Fruit fly (Drosophila melanogaster) whole organism, embryonic: ENCODE measurements around the gene CG5381.
A peak's percentile ranks its signal among the peaks of the same experiment; 100 is the strongest.

Experiments used
- CG10366 ChIP-seq: fragments of 200-800 bp; sonication (Bioruptor generic); IDR thresholded peaks from 2 replicates; pipeline ENCODE4 v1.3.6; 2022; ENCODE audit warnings: missing biosample characterization, missing genetic modification characterization
- CG16863 ChIP-seq: fragments of 200-800 bp; sonication (Bioruptor generic); optimal IDR thresholded peaks from 3 replicates; lab custom pipeline; 2016; ENCODE audit warnings: missing biosample characterization, missing genetic modification characterization
- CG17186 ChIP-seq: fragments of 200-800 bp; sonication (Bioruptor generic); optimal IDR thresholded peaks from 3 replicates; lab custom pipeline; 2017; ENCODE audit warnings: missing biosample characterization, missing genetic modification reagents, missing genetic modification characterization
- CG17802 ChIP-seq: fragments of 200-800 bp; sonication (Bioruptor generic); optimal IDR thresholded peaks from 2 replicates; lab custom pipeline; 2018; ENCODE audit warnings: missing biosample characterization, mild to moderate bottlenecking, missing genetic modification characterization, moderate library complexity
- CG18011 ChIP-seq: fragments of 200-800 bp; sonication (Bioruptor generic); optimal IDR thresholded peaks from 2 replicates; lab custom pipeline; 2017; ENCODE audit warnings: missing biosample characterization, missing genetic modification characterization, mild to moderate bottlenecking, moderate library complexity, missing genotype
- CG4820 ChIP-seq: fragments of 200-800 bp; sonication (Bioruptor generic); optimal IDR thresholded peaks from 3 replicates; lab custom pipeline; 2016; ENCODE audit warnings: missing biosample characterization, missing genetic modification characterization
- CG6175 ChIP-seq: fragments of 200-800 bp; sonication (Bioruptor generic); IDR thresholded peaks from 3 replicates; pipeline ENCODE4 v1.3.6; 2022; ENCODE audit warnings: missing biosample characterization, missing genetic modification characterization
- CG6689 ChIP-seq: fragments of 200-800 bp; sonication (Bioruptor generic); IDR thresholded peaks from 2 replicates; pipeline ENCODE4 v1.3.6; 2022; ENCODE audit warnings: missing biosample characterization, missing genetic modification characterization
- CG7745 ChIP-seq: fragments of 200-800 bp; sonication (Bioruptor generic); optimal IDR thresholded peaks from 2 replicates; lab custom pipeline; 2018; ENCODE audit warnings: missing biosample characterization, mild to moderate bottlenecking, missing genetic modification characterization, moderate library complexity
- CG8089 ChIP-seq: fragments of 200-800 bp; sonication (Bioruptor generic); optimal IDR thresholded peaks from 3 replicates; lab custom pipeline; 2016; ENCODE audit warnings: missing biosample characterization, missing genetic modification characterization
- CG9215 ChIP-seq: fragments of 200-800 bp; sonication (Bioruptor generic); IDR thresholded peaks from 2 replicates; pipeline ENCODE4 v1.3.6; 2022; ENCODE audit warnings: missing biosample characterization, missing genetic modification characterization
- CkIIα-i1 ChIP-seq: fragments of 200-800 bp; sonication (Bioruptor generic); IDR thresholded peaks from 2 replicates; pipeline ENCODE4 v1.3.6; 2022; ENCODE audit warnings: missing biosample characterization, missing genetic modification characterization
- D19A ChIP-seq: fragments of 200-800 bp; optimal IDR thresholded peaks from 3 replicates; lab custom pipeline; 2019; ENCODE audit warnings: missing biosample characterization, mild to moderate bottlenecking, missing genetic modification characterization, moderate library complexity
- Deaf1 ChIP-seq: fragments of 200-800 bp; optimal IDR thresholded peaks from 3 replicates; lab custom pipeline; 2019; ENCODE audit warnings: missing biosample characterization, mild to moderate bottlenecking, missing genetic modification characterization, moderate library complexity
- Dip2 ChIP-seq: fragments of 200-800 bp; sonication (Bioruptor generic); IDR thresholded peaks from 2 replicates; pipeline ENCODE4 v1.3.6; 2022; ENCODE audit warnings: missing biosample characterization, missing genetic modification characterization
- Ets97D ChIP-seq: fragments of 200-800 bp; sonication (Bioruptor generic); optimal IDR thresholded peaks from 3 replicates; lab custom pipeline; 2016; ENCODE audit warnings: missing biosample characterization, missing genetic modification characterization
- Fer1 ChIP-seq: fragments of 200-800 bp; sonication (Bioruptor generic); optimal IDR thresholded peaks from 2 replicates; lab custom pipeline; 2017; ENCODE audit warnings: missing biosample characterization, mild to moderate bottlenecking, missing genetic modification characterization
- H15 ChIP-seq: fragments of 200-800 bp; sonication (Bioruptor generic); IDR thresholded peaks from 3 replicates; pipeline ENCODE4 v1.3.6; 2022; ENCODE audit warnings: missing biosample characterization, missing genetic modification characterization
- HLH4C ChIP-seq: fragments of 200-800 bp; sonication (Bioruptor generic); IDR thresholded peaks from 3 replicates; pipeline ENCODE4 v1.3.6; 2022; ENCODE audit warnings: missing biosample characterization, missing genetic modification characterization; ENCODE audit not compliant: partially characterized antibody
- Hand ChIP-seq: fragments of 200-800 bp; sonication (Bioruptor generic); optimal IDR thresholded peaks from 2 replicates; lab custom pipeline; 2017; ENCODE audit warnings: mild to moderate bottlenecking, missing biosample characterization, missing genetic modification reagents, missing genetic modification characterization
- Hr51 ChIP-seq, 2 experiments: fragments of 200-800 bp; sonication (Bioruptor generic); optimal IDR thresholded peaks; 2 replicates in 1 of 2; 3 replicates in 1 of 2; lab custom pipeline; 2016 to 2018; ENCODE audit warnings: missing biosample characterization in 2 of 2, missing genetic modification characterization in 2 of 2, mild to moderate bottlenecking in 1 of 2, moderate library complexity in 1 of 2
- Hsf ChIP-seq: fragments of 200-800 bp; sonication (Bioruptor generic); optimal IDR thresholded peaks from 3 replicates; lab custom pipeline; 2016; ENCODE audit warnings: missing biosample characterization, missing genetic modification characterization
- Mes4 ChIP-seq: fragments of 200-800 bp; sonication (Bioruptor generic); optimal IDR thresholded peaks from 2 replicates; lab custom pipeline; 2016; ENCODE audit warnings: missing biosample characterization, missing genetic modification characterization
- NFAT ChIP-seq: fragments of 200-800 bp; sonication (Bioruptor generic); IDR thresholded peaks from 2 replicates; pipeline ENCODE4 v1.3.6; 2022; ENCODE audit warnings: missing biosample characterization, missing genetic modification characterization
- PHDP ChIP-seq: fragments of 200-800 bp; sonication (Bioruptor generic); optimal IDR thresholded peaks from 3 replicates; lab custom pipeline; 2018; ENCODE audit warnings: missing biosample characterization, mild to moderate bottlenecking, missing genetic modification characterization, moderate library complexity
- Pdp1 ChIP-seq, 2 experiments: fragments of 200-800 bp; sonication (Bioruptor generic); optimal IDR thresholded peaks; 3 replicates each; lab custom pipeline; 2016; ENCODE audit warnings: missing biosample characterization in 2 of 2, missing genetic modification characterization in 2 of 2, mild to moderate bottlenecking in 1 of 2, moderate library complexity in 1 of 2
- Trl ChIP-seq, 3 experiments: fragments of >200 bp in 2 of 3; fragments of 200-800 bp in 1 of 3; sonication (Bioruptor generic) in 1 of 3; optimal IDR thresholded peaks; 2 replicates in 1 of 3; 3 replicates in 2 of 3; lab custom pipeline; 2016 to 2017; ENCODE audit warnings: missing biosample characterization in 1 of 3, missing genetic modification characterization in 1 of 3
- bowl ChIP-seq: fragments of 200-800 bp; sonication (Bioruptor generic); IDR thresholded peaks from 2 replicates; pipeline ENCODE4 v1.3.6; 2022; ENCODE audit warnings: missing biosample characterization, missing genetic modification characterization
- btn ChIP-seq: fragments of 200-800 bp; sonication (Bioruptor generic); optimal IDR thresholded peaks from 2 replicates; lab custom pipeline; 2016; ENCODE audit warnings: missing biosample characterization, missing genetic modification characterization
- crol ChIP-seq: fragments of 200-800 bp; sonication (Bioruptor generic); IDR thresholded peaks from 2 replicates; pipeline ENCODE4 v1.3.6; 2022; ENCODE audit warnings: missing biosample characterization, missing genetic modification characterization
- cwo ChIP-seq: fragments of 200-800 bp; sonication (Bioruptor generic); optimal IDR thresholded peaks from 3 replicates; lab custom pipeline; 2017; ENCODE audit warnings: missing biosample characterization, missing genetic modification characterization, mild to moderate bottlenecking, moderate library complexity, missing genetic modification reagents
- ftz-f1 ChIP-seq: fragments of 200-800 bp; sonication (Bioruptor generic); optimal IDR thresholded peaks from 2 replicates; lab custom pipeline; 2016; ENCODE audit warnings: missing biosample characterization, missing genetic modification characterization
- gsb-n ChIP-seq: fragments of 200-800 bp; sonication (Bioruptor generic); optimal IDR thresholded peaks from 3 replicates; lab custom pipeline; 2018; ENCODE audit warnings: missing biosample characterization, mild to moderate bottlenecking, missing genetic modification characterization
- hb ChIP-seq: fragments of 200-800 bp; sonication (Bioruptor generic); IDR thresholded peaks from 3 replicates; pipeline ENCODE4 v1.3.6; 2022; ENCODE audit warnings: missing biosample characterization, missing genetic modification characterization; ENCODE audit not compliant: partially characterized antibody
- ind ChIP-seq: fragments of 200-800 bp; sonication (Bioruptor generic); optimal IDR thresholded peaks from 3 replicates; lab custom pipeline; 2016; ENCODE audit warnings: missing biosample characterization, missing genetic modification characterization
- kni ChIP-seq: fragments of 200-800 bp; sonication (Bioruptor generic); optimal IDR thresholded peaks from 3 replicates; lab custom pipeline; 2017; ENCODE audit warnings: mild to moderate bottlenecking, missing biosample characterization, missing genetic modification reagents, missing genetic modification characterization
- lov ChIP-seq, 2 experiments: fragments of 200-800 bp in 1 of 2; fragments of >200 bp in 1 of 2; sonication (Bioruptor generic) in 1 of 2; IDR thresholded peaks in 1 of 2; optimal IDR thresholded peaks in 1 of 2; 2 replicates in 1 of 2; 3 replicates in 1 of 2; pipeline versions ENCODE4 v1.3.6 to Lab custom; 2017 to 2022; ENCODE audit warnings: missing biosample characterization in 1 of 2, missing genetic modification characterization in 1 of 2
- pan ChIP-seq, 4 experiments: fragments of >200 bp in 3 of 4; fragments of 200-800 bp in 1 of 4; sonication (Bioruptor generic) in 1 of 4; optimal IDR thresholded peaks in 3 of 4; IDR thresholded peaks in 1 of 4; 2 replicates each; pipeline versions ENCODE4 v1.3.6 to Lab custom; 2017 to 2022; ENCODE audit warnings: missing biosample characterization in 2 of 4, missing genetic modification characterization in 2 of 4, mixed read lengths in 1 of 4
- pb ChIP-seq: fragments of 200-800 bp; sonication (Bioruptor generic); optimal IDR thresholded peaks from 3 replicates; lab custom pipeline; 2016; ENCODE audit warnings: missing biosample characterization, missing genetic modification characterization
- phol ChIP-seq: fragments of 200-800 bp; sonication (Bioruptor generic); optimal IDR thresholded peaks from 3 replicates; lab custom pipeline; 2018; ENCODE audit warnings: missing biosample characterization, mild to moderate bottlenecking, missing genetic modification characterization, moderate library complexity
- prd ChIP-seq, 3 experiments: fragments of >200 bp in 2 of 3; fragments of 200-800 bp in 1 of 3; sonication (Bioruptor generic) in 1 of 3; optimal IDR thresholded peaks in 2 of 3; IDR thresholded peaks in 1 of 3; 2 replicates in 2 of 3; 3 replicates in 1 of 3; pipeline versions ENCODE4 v1.3.6 to Lab custom; 2017 to 2022; ENCODE audit warnings: missing biosample characterization in 1 of 3, missing genetic modification characterization in 1 of 3
- pros ChIP-seq: fragments of 200-800 bp; sonication (Bioruptor generic); optimal IDR thresholded peaks from 3 replicates; lab custom pipeline; 2019; ENCODE audit warnings: missing biosample characterization, mild to moderate bottlenecking, missing genetic modification characterization, moderate library complexity
- ranshi ChIP-seq: fragments of 200-800 bp; sonication (Bioruptor generic); IDR thresholded peaks from 2 replicates; pipeline ENCODE4 v1.3.6; 2022; ENCODE audit warnings: missing biosample characterization, missing genetic modification characterization
- sd ChIP-seq: fragments of 200-800 bp; sonication (Bioruptor generic); optimal IDR thresholded peaks from 3 replicates; lab custom pipeline; 2018; ENCODE audit warnings: missing biosample characterization, mild to moderate bottlenecking, missing genetic modification characterization, moderate library complexity
- sens-2 ChIP-seq: fragments of 200-800 bp; sonication (Bioruptor generic); IDR thresholded peaks from 2 replicates; pipeline ENCODE4 v1.3.6; 2022; ENCODE audit warnings: missing biosample characterization, missing genetic modification characterization
- sob ChIP-seq: fragments of 200-800 bp; sonication (Bioruptor generic); IDR thresholded peaks from 2 replicates; pipeline ENCODE4 v1.3.6; 2022; ENCODE audit warnings: missing biosample characterization, missing genetic modification characterization
- unc-4 ChIP-seq: fragments of 200-800 bp; sonication (Bioruptor generic); IDR thresholded peaks from 2 replicates; pipeline ENCODE4 v1.3.6; 2022; ENCODE audit warnings: missing biosample characterization, missing genetic modification characterization; ENCODE audit not compliant: partially characterized antibody
- wor ChIP-seq: fragments of 200-800 bp; sonication (Bioruptor generic); IDR thresholded peaks from 2 replicates; pipeline ENCODE4 v1.3.6; 2022; ENCODE audit warnings: missing biosample characterization, missing genetic modification characterization

CG5381 gene

dm6 chr2L:10339212-10339721 is 16.4 kb upstream of the CG5381 start, which contains the start of gene SamDC (continued):
- TF ChIP-seq CG8089 (GFP tag; lab: Kevin White, UChicago) (no peak), sd (tag; lab: Kevin White, UChicago) (peak; percentile 27), sens-2 (GFP tag; lab: Robert Waterston, UW) (no peak), CG6689 (GFP tag; lab: Robert Waterston, UW) (0 out of 2 replicates have a peak, but pooled peaks have one; percentile 24), pan (optimal IDR thresholded peaks at IDR 0.05; lab: Kevin White, UChicago) (no peak), pan (GFP tag; optimal IDR thresholded peaks at IDR 0.05 in 1 of 2, IDR thresholded peaks at IDR 0.05 in 1 of 2) (peak in 1 of 2 experiments; percentile 49), PHDP (tag; lab: Kevin White, UChicago) (peak; percentile 63), sob (GFP tag; lab: Robert Waterston, UW) (peak; percentile 65; the same call in 1 of the 2 replicates), pb (peak; percentile 39), CG4820 (GFP tag; lab: Kevin White, UChicago) (no peak), gsb-n (tag; lab: Kevin White, UChicago) (peak; percentile 24), CG6175 (GFP tag; lab: Robert Waterston, UW) (no peak), CG18011 (GFP tag; lab: Kevin White, UChicago) (no peak), btn (no peak), CG9215 (no peak), H15 (GFP tag; lab: Robert Waterston, UW) (no peak), ranshi (GFP tag; lab: Robert Waterston, UW) (no peak), Ets97D (GFP tag; lab: Kevin White, UChicago) (peak; percentile 42), Trl (optimal IDR thresholded peaks at IDR 0.05; lab: Kevin White, UChicago) (no peak), Trl (GFP tag; optimal IDR thresholded peaks at IDR 0.05; lab: Kevin White, UChicago) (peak; percentile 58), Hr51 (GFP tag; optimal IDR thresholded peaks at IDR 0.05; lab: Kevin White, UChicago) (peak; percentile 40 to 60), CG16863 (GFP tag; lab: Kevin White, UChicago) (no peak), phol (tag; lab: Kevin White, UChicago) (peak; percentile 42), Hsf (GFP tag; lab: Kevin White, UChicago) (peak; percentile 36), ftz-f1 (GFP tag; lab: Kevin White, UChicago) (no peak), bowl (GFP tag; lab: Robert Waterston, UW) (no peak), ind (peak; percentile 25), Fer1 (GFP tag; lab: Kevin White, UChicago) (peak; percentile 44), crol (no peak), lov (optimal IDR thresholded peaks at IDR 0.05; lab: Kevin White, UChicago) (no peak), lov (GFP tag; IDR thresholded peaks at IDR 0.05; lab: Robert Waterston, UW) (no peak), Deaf1 (no peak), Mes4 (GFP tag; lab: Kevin White, UChicago) (no peak), CG17186 (no peak), CkIIα-i1 (GFP tag; lab: Robert Waterston, UW) (no peak), cwo (GFP tag; lab: Kevin White, UChicago) (no peak), pros (peak; percentile 14), kni (GFP tag; lab: Kevin White, UChicago) (no peak), D19A (tag; lab: Kevin White, UChicago) (peak; percentile 55), Hand (GFP tag; lab: Kevin White, UChicago) (no peak), CG10366 (GFP tag; lab: Robert Waterston, UW) (no peak; the same call in 1 of the 2 replicates), unc-4 (GFP tag; lab: Robert Waterston, UW) (peak; percentile 77), NFAT (GFP tag; lab: Robert Waterston, UW) (peak; percentile 71; the same call in 1 of the 2 replicates), CG17802 (tag; lab: Kevin White, UChicago) (peak; percentile 91), prd (optimal IDR thresholded peaks at IDR 0.05; lab: Kevin White, UChicago) (no peak), prd (GFP tag; IDR thresholded peaks at IDR 0.05; lab: Robert Waterston, UW) (no peak; the same call in 1 of the 3 replicates), CG7745 (tag; lab: Kevin White, UChicago) (peak; percentile 54), hb (GFP tag; lab: Robert Waterston, UW) (peak; percentile 73; the same call in 2 of the 3 replicates), Dip2 (no peak), Pdp1 (GFP tag; optimal IDR thresholded peaks at IDR 0.05; lab: Kevin White, UChicago) (peak; percentile 2 to 82), HLH4C (GFP tag; lab: Robert Waterston, UW) (peak; percentile 76), wor (GFP tag; lab: Robert Waterston, UW) (no peak)
